Worm (Caenorhabditis elegans): ENCODE measurements around the gene txt-5.

txt-5 gene

DNA sequence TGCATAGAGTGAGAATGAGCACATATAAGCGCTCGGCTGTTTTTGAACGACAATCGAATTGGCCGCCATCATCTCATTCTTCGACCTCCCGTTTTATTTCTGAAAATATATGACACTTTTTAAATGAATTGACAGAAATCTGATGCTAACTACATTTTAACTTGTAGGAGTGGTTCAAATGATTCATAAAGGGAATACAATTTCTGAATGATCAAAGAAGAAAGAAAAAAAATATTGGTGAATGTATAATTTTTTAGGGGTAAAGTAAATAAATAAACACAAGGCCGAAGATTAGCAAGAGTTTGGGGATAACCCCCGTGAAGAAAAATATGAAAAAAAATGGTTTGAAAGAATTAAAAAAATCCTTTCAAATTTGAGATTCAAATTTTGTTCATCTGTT is 27.7 kb upstream of the txt-5 start, which contains the start of gene C37C3.11:
C37C3.11 (minus strand) TSS at position 101 of the 400 bp plus-strand sequence.
- no peak for TF ChIP-seq lin-15B (tag; optimal IDR thresholded peaks at IDR 0.05)

ce11 chrV:7863020-7863523 is 26.1 kb upstream of the txt-5 start, which contains the start of gene C37C3.10:
Gene C37C3.10, minus strand, starts transcription at chrV:7863070.
- TF ChIP-seq pqm-1 (tag; optimal IDR thresholded peaks at IDR 0.05) (peak; percentile 64), elt-1 (tag; optimal IDR thresholded peaks at IDR 0.05) (no peak)

ce11 chrV:7861792-7862191 is 24.9 kb upstream of the txt-5 start, which contains the start of gene C37C3.17:
Gene C37C3.17, minus strand, starts transcription at chrV:7861892.
- no peak for TF ChIP-seq sea-2 (GFP tag; optimal IDR thresholded peaks at IDR 0.05)
- no peak for TF ChIP-seq nhr-76 (tag; optimal IDR thresholded peaks at IDR 0.05)
- no peak for TF ChIP-seq nhr-43 (tag; optimal IDR thresholded peaks at IDR 0.05; ENCODE audit: poor library complexity, severe bottlenecking)
- TF ChIP-seq nhr-77 (tag; optimal IDR thresholded peaks at IDR 0.05), result no peak
- TF ChIP-seq fos-1 (tag; optimal IDR thresholded peaks at IDR 0.05), result no peak
- TF ChIP-seq hmg-11 (tag; optimal IDR thresholded peaks at IDR 0.05), result no peak
- no peak for TF ChIP-seq lsy-12 (tag; optimal IDR thresholded peaks at IDR 0.05)
- TF ChIP-seq nhr-237 (tag; optimal IDR thresholded peaks at IDR 0.05), result no peak
- no peak for TF ChIP-seq pha-4 (tag; optimal IDR thresholded peaks at IDR 0.05)
- no peak for TF ChIP-seq egl-27 (tag; optimal IDR thresholded peaks at IDR 0.05)
- no peak for TF ChIP-seq lin-39 (tag; optimal IDR thresholded peaks at IDR 0.05)
- no peak for TF ChIP-seq nhr-67 (tag; optimal IDR thresholded peaks at IDR 0.05)
- no peak for TF ChIP-seq elt-1 (tag; optimal IDR thresholded peaks at IDR 0.05)
- no peak for TF ChIP-seq R02D3.7 (tag; optimal IDR thresholded peaks at IDR 0.05)
- TF ChIP-seq nhr-11 (tag; optimal IDR thresholded peaks at IDR 0.05), result no peak

- TF ChIP-seq nhr-77 (tag; optimal IDR thresholded peaks at IDR 0.05) (peak; percentile 15), lsy-12 (tag; optimal IDR thresholded peaks at IDR 0.05) (peak; percentile 29), ama-1 (optimal IDR thresholded peaks at IDR 0.05) (peak; percentile 74), aly-2 (tag; optimal IDR thresholded peaks at IDR 0.05) (peak; percentile 67), ceh-28 (tag; optimal IDR thresholded peaks at IDR 0.05) (peak; percentile 48), ztf-11 (tag; optimal IDR thresholded peaks at IDR 0.05) (no peak), tbx-2 (tag; optimal IDR thresholded peaks at IDR 0.05) (peak; percentile 13), nhr-23 (tag; optimal IDR thresholded peaks at IDR 0.05) (peak; percentile 35), lin-39 (tag; optimal IDR thresholded peaks at IDR 0.05) (no peak), jun-1 (tag; optimal IDR thresholded peaks at IDR 0.05) (no peak), nhr-43 (tag; optimal IDR thresholded peaks at IDR 0.05; ENCODE audit: poor library complexity, severe bottlenecking) (peak; percentile 56), nhr-25 (tag; optimal IDR thresholded peaks at IDR 0.05) (peak; percentile 16), elt-2 (tag; optimal IDR thresholded peaks at IDR 0.05) (peak; percentile 33)
These were observed 21.0 kb upstream of the txt-5 start, which contains the start of gene C37C3.1 for ce11 chrV:7857931-7858330. Gene C37C3.1, plus strand, starts transcription at chrV:7857963.

DNA sequence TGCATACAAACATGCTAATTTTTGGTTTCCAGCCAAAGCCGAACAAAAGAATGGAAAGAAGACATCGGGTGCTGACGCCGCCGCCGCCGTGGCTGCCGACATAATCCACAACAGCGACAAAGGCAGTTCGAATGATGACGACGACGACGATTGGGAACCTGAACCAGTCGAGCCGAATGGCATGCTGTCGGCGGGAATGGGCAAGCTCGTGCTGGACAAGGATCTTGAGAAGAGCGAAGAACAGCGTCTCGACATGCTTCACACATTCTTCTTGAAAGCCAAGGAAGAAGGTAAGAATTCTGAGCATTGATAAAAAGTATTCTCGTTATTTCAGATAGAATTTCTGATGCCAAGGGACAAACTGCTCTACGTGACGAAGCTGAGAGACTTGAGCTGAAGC is 19.7 kb upstream of the txt-5 start:
- TF ChIP-seq egl-27 (tag; optimal IDR thresholded peaks at IDR 0.05), result no peak
- TF ChIP-seq lin-15B (tag; optimal IDR thresholded peaks at IDR 0.05), result no peak
- no peak for TF ChIP-seq daf-12 (tag; optimal IDR thresholded peaks at IDR 0.05)
- no peak for TF ChIP-seq tbx-2 (tag; optimal IDR thresholded peaks at IDR 0.05)
- no peak for TF ChIP-seq nhr-77 (tag; optimal IDR thresholded peaks at IDR 0.05)
- no peak for TF ChIP-seq nfya-1 (tag; optimal IDR thresholded peaks at IDR 0.05; ENCODE audit: insufficient read depth)
- TF ChIP-seq jun-1 (tag; optimal IDR thresholded peaks at IDR 0.05), result no peak
- TF ChIP-seq sea-2 (GFP tag; optimal IDR thresholded peaks at IDR 0.05), result no peak
- no peak for TF ChIP-seq mml-1 (tag; optimal IDR thresholded peaks at IDR 0.05)
- TF ChIP-seq pha-4 (tag; optimal IDR thresholded peaks at IDR 0.05), result no peak
- no peak for TF ChIP-seq eor-1 (tag; optimal IDR thresholded peaks at IDR 0.05)
- no peak for TF ChIP-seq nhr-25 (tag; optimal IDR thresholded peaks at IDR 0.05)
- no peak for TF ChIP-seq R02D3.7 (tag; optimal IDR thresholded peaks at IDR 0.05)

DNA sequence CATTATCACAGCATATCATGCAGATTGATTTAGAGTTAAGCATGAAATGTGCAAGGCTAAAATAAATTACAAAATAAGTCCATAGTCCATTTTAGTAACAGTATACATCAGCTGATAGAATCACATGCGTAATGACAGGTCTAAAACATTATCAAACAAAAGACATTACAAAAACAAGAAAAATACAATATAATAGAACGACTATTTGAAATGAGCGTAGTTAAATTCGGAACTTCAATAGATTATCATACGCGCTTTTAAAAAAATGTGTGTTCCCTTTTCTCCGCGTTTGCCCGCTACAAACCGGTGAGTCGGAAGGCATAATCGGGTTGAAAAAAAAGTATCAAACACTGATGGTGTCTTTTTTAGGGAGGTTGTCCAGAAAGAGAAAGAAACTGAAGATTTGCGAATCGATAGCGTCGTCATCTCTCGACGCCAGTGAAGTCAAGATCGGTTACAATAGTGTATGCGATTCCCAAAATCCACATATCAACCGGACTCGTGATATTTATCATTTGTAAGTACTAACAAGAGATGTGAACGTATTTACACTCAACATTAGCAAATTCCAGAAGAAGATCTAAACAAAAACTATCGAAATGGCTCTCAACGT is 18.6 kb upstream of the txt-5 start, which contains the start of gene C37C3.2:
C37C3.2 (plus strand) TSS at position 563 of the 613 bp plus-strand sequence.
- no peak for TF ChIP-seq egl-5 (tag; optimal IDR thresholded peaks at IDR 0.05)
- TF ChIP-seq pha-4 (tag; optimal IDR thresholded peaks at IDR 0.05), result peak; percentile 39
- TF ChIP-seq nhr-11 (tag; optimal IDR thresholded peaks at IDR 0.05), result no peak
- TF ChIP-seq nhr-28 (tag; optimal IDR thresholded peaks at IDR 0.05), result no peak
- no peak for TF ChIP-seq skn-1 (tag; optimal IDR thresholded peaks at IDR 0.05)
- TF ChIP-seq elt-1 (tag; optimal IDR thresholded peaks at IDR 0.05), result no peak
- TF ChIP-seq unc-39 (tag; optimal IDR thresholded peaks at IDR 0.05), result no peak
- TF ChIP-seq daf-12 (tag; optimal IDR thresholded peaks at IDR 0.05), result no peak
- TF ChIP-seq nhr-67 (tag; optimal IDR thresholded peaks at IDR 0.05), result no peak
- TF ChIP-seq elt-2 (tag; optimal IDR thresholded peaks at IDR 0.05), result peak; percentile 6
- TF ChIP-seq egl-27 (tag; optimal IDR thresholded peaks at IDR 0.05), result no peak
- TF ChIP-seq ceh-28 (tag; optimal IDR thresholded peaks at IDR 0.05), result no peak
- TF ChIP-seq nhr-12 (tag; optimal IDR thresholded peaks at IDR 0.05), result no peak
- no peak for TF ChIP-seq R02D3.7 (tag; optimal IDR thresholded peaks at IDR 0.05)
- no peak for TF ChIP-seq ztf-4 (tag; optimal IDR thresholded peaks at IDR 0.05)
- TF ChIP-seq fos-1 (tag; optimal IDR thresholded peaks at IDR 0.05), result no peak
- TF ChIP-seq ama-1 (optimal IDR thresholded peaks at IDR 0.05), result peak; percentile 15
- TF ChIP-seq mdl-1 (tag; optimal IDR thresholded peaks at IDR 0.05), result no peak

Measured in whole organism, L3 larva.